Worm (Caenorhabditis elegans) whole organism, young adult: ENCODE data around the gene F47B8.18.
A peak's percentile ranks its signal among the peaks of the same experiment; 100 is the strongest.

Source experiments
- C17E4.6 ChIP-seq: fragments of 200-800 bp; sonication (Bioruptor generic); IDR thresholded peaks from 2 replicates; pipeline ENCODE4 v1.3.6; 2022; ENCODE audit warnings: missing genetic modification reagents, missing genetic modification characterization, missing compliant biosample characterization
- F10E7.11 ChIP-seq: sonication (generic microtip); optimal IDR thresholded peaks from 2 replicates; lab custom pipeline; 2017; ENCODE audit warnings: mild to moderate bottlenecking, missing genetic modification characterization, moderate library complexity, missing compliant biosample characterization
- F37B4.10 ChIP-seq: fragments of 200-800 bp; sonication (Bioruptor generic); IDR thresholded peaks from 2 replicates; pipeline ENCODE4 v1.3.6; 2022; ENCODE audit warnings: missing genetic modification characterization, missing compliant biosample characterization
- F39B2.1 ChIP-seq: fragments of 200-800 bp; sonication (Bioruptor generic); IDR thresholded peaks from 2 replicates; pipeline ENCODE4 v1.3.6; 2022; ENCODE audit warnings: missing genetic modification reagents, missing genetic modification characterization, missing compliant biosample characterization
- F49E8.2 ChIP-seq: sonication (generic microtip); optimal IDR thresholded peaks from 3 replicates; lab custom pipeline; 2017; ENCODE audit warnings: missing genetic modification characterization, mild to moderate bottlenecking, missing compliant biosample characterization, antibody characterized with exemption, moderate library complexity; ENCODE audit not compliant: insufficient read depth
- F55B11.4 ChIP-seq: sonication (generic microtip); optimal IDR thresholded peaks from 2 replicates; lab custom pipeline; 2016; ENCODE audit warnings: missing compliant biosample characterization, missing genetic modification characterization, borderline replicate concordance; ENCODE audit not compliant: insufficient read depth
- K11D2.4 ChIP-seq: fragments of 200-800 bp; sonication (Bioruptor generic); IDR thresholded peaks from 2 replicates; pipeline ENCODE4 v1.3.6; 2022; ENCODE audit warnings: missing genetic modification reagents, missing genetic modification characterization, missing compliant biosample characterization
- T07F8.4 ChIP-seq: sonication (generic microtip); optimal IDR thresholded peaks from 2 replicates; lab custom pipeline; 2016; ENCODE audit warnings: mild to moderate bottlenecking, missing genetic modification characterization, moderate library complexity, missing compliant biosample characterization
- Y53F4B.3 ChIP-seq: fragments of 200-800 bp; sonication (Bioruptor generic); IDR thresholded peaks from 2 replicates; pipeline ENCODE4 v1.3.6; 2022; ENCODE audit warnings: missing genetic modification reagents, missing genetic modification characterization, missing compliant biosample characterization
- Y53G8AR.9 ChIP-seq: fragments of 200-800 bp; sonication (Bioruptor generic); conservative IDR thresholded peaks from 2 replicates; pipeline ENCODE4 v1.3.6; 2022; ENCODE audit warnings: missing genetic modification reagents, missing genetic modification characterization, missing compliant biosample characterization
- Y95B8A.8 ChIP-seq: fragments of 200-800 bp; sonication (Bioruptor generic); IDR thresholded peaks from 2 replicates; pipeline ENCODE4 v1.3.6; 2022; ENCODE audit warnings: missing genetic modification reagents, missing genetic modification characterization, missing compliant biosample characterization
- akir-1 ChIP-seq: fragments of 200-800 bp; sonication (Bioruptor generic); optimal IDR thresholded peaks from 2 replicates; lab custom pipeline; 2018; ENCODE audit warnings: mild to moderate bottlenecking, missing genetic modification characterization, moderate library complexity, missing compliant biosample characterization
- atf-7 ChIP-seq: sonication (generic microtip); optimal IDR thresholded peaks from 2 replicates; lab custom pipeline; 2017; ENCODE audit warnings: mild to moderate bottlenecking, missing genetic modification characterization, missing compliant biosample characterization
- attf-5 ChIP-seq: fragments of 200-800 bp; sonication (Bioruptor generic); optimal IDR thresholded peaks from 2 replicates; lab custom pipeline; 2018; ENCODE audit warnings: mild to moderate bottlenecking, missing genetic modification characterization, missing compliant biosample characterization
- bed-1 ChIP-seq: fragments of 200-800 bp; sonication (Bioruptor generic); IDR thresholded peaks from 2 replicates; pipeline ENCODE4 v1.3.6; 2022; ENCODE audit warnings: missing genetic modification reagents, missing genetic modification characterization, missing compliant biosample characterization
- ceh-58 ChIP-seq: fragments of 200-800 bp; sonication (Bioruptor generic); IDR thresholded peaks from 2 replicates; pipeline ENCODE4 v1.3.6; 2022; ENCODE audit warnings: missing genetic modification characterization, missing compliant biosample characterization
- ceh-91 ChIP-seq: fragments of 200-800 bp; sonication (Bioruptor generic); IDR thresholded peaks from 2 replicates; pipeline ENCODE4 v1.3.6; 2022; ENCODE audit warnings: missing genetic modification reagents, missing genetic modification characterization, missing compliant biosample characterization
- egl-18 ChIP-seq: fragments of 200-800 bp; sonication (Bioruptor generic); IDR thresholded peaks from 2 replicates; pipeline ENCODE4 v1.3.6; 2022; ENCODE audit warnings: missing genetic modification reagents, missing genetic modification characterization, missing compliant biosample characterization
- ekl-4 ChIP-seq: fragments of 200-800 bp; sonication (Bioruptor generic); IDR thresholded peaks from 2 replicates; pipeline ENCODE4 v1.3.6; 2022; ENCODE audit warnings: missing genetic modification reagents, missing genetic modification characterization, missing compliant biosample characterization
- him-1 ChIP-seq: sonication (generic microtip); optimal IDR thresholded peaks from 2 replicates; lab custom pipeline; 2016; ENCODE audit warnings: missing genotype, missing genetic modification reagents, missing genetic modification characterization, missing compliant biosample characterization
- hlh-12 ChIP-seq: sonication (generic microtip); optimal IDR thresholded peaks from 2 replicates; lab custom pipeline; 2016; ENCODE audit warnings: missing genetic modification characterization, missing compliant biosample characterization
- let-526 ChIP-seq: fragments of 200-800 bp; sonication (Bioruptor generic); IDR thresholded peaks from 2 replicates; pipeline ENCODE4 v1.3.6; 2022; ENCODE audit warnings: missing genetic modification reagents, missing genetic modification characterization, missing compliant biosample characterization
- let-607 ChIP-seq, 2 experiments: fragments of 200-800 bp in 1 of 2; sonication (Bioruptor generic) in 1 of 2; sonication (generic microtip) in 1 of 2; optimal IDR thresholded peaks; 2 replicates each; lab custom pipeline; 2016 to 2018; ENCODE audit warnings: mild to moderate bottlenecking in 2 of 2, missing compliant biosample characterization in 2 of 2, missing genetic modification characterization in 2 of 2, moderate library complexity in 2 of 2, missing genotype in 1 of 2
- lin-35 ChIP-seq, 3 experiments: fragments of 150-350 bp in 2 of 3; sonication (generic microtip) in 1 of 3; optimal IDR thresholded peaks; 2 replicates each; lab custom pipeline; 2014 to 2018; ENCODE audit warnings: missing biosample characterization in 3 of 3, missing genetic modification characterization in 3 of 3, missing genetic modification reagents in 3 of 3
- lir-1 ChIP-seq: fragments of 200-800 bp; sonication (Bioruptor generic); conservative IDR thresholded peaks from 2 replicates; pipeline ENCODE4 v1.3.6; 2022; ENCODE audit warnings: missing genetic modification reagents, missing genetic modification characterization, missing compliant biosample characterization
- lsy-27 ChIP-seq: sonication (generic microtip); optimal IDR thresholded peaks from 2 replicates; lab custom pipeline; 2017; ENCODE audit warnings: missing genetic modification characterization, mild to moderate bottlenecking, missing compliant biosample characterization, antibody characterized with exemption, missing genotype, borderline replicate concordance; ENCODE audit not compliant: insufficient read depth
- madf-10 ChIP-seq: sonication (generic microtip); optimal IDR thresholded peaks from 2 replicates; lab custom pipeline; 2016; ENCODE audit warnings: mild to moderate bottlenecking, missing genetic modification characterization, missing compliant biosample characterization
- mcd-1 ChIP-seq: fragments of 200-800 bp; sonication (Bioruptor generic); IDR thresholded peaks from 2 replicates; pipeline ENCODE4 v1.3.6; 2022; ENCODE audit warnings: missing genetic modification reagents, missing genetic modification characterization, missing compliant biosample characterization
- mes-4 ChIP-seq: sonication (generic microtip); optimal IDR thresholded peaks from 2 replicates; lab custom pipeline; 2016; ENCODE audit warnings: missing genotype, missing genetic modification characterization, missing compliant biosample characterization
- mxl-1 ChIP-seq: sonication (generic microtip); optimal IDR thresholded peaks from 2 replicates; lab custom pipeline; 2016; ENCODE audit warnings: missing genetic modification characterization, missing compliant biosample characterization
- nfya-1 ChIP-seq: sonication (generic microtip); optimal IDR thresholded peaks from 2 replicates; lab custom pipeline; 2017; ENCODE audit warnings: antibody characterized with exemption, missing compliant biosample characterization, missing genetic modification characterization, borderline replicate concordance; ENCODE audit not compliant: insufficient read depth
- nfya-2 ChIP-seq: fragments of 200-800 bp; sonication (Bioruptor generic); IDR thresholded peaks from 2 replicates; pipeline ENCODE4 v1.3.6; 2022; ENCODE audit warnings: missing genetic modification reagents, missing genetic modification characterization, missing compliant biosample characterization
- nfyb-1 ChIP-seq: fragments of 200-800 bp; sonication (Bioruptor generic); IDR thresholded peaks from 2 replicates; pipeline ENCODE4 v1.3.6; 2022; ENCODE audit warnings: missing genetic modification reagents, missing genetic modification characterization, missing compliant biosample characterization
- pbrm-1 ChIP-seq: fragments of 200-800 bp; sonication (Bioruptor generic); IDR thresholded peaks from 2 replicates; pipeline ENCODE4 v1.3.6; 2022; ENCODE audit warnings: missing genetic modification reagents, missing genetic modification characterization, missing compliant biosample characterization
- rcor-1 ChIP-seq: fragments of 200-800 bp; sonication (Bioruptor generic); IDR thresholded peaks from 2 replicates; pipeline ENCODE4 v1.3.6; 2022; ENCODE audit warnings: missing genetic modification reagents, missing genetic modification characterization, missing compliant biosample characterization
- rpc-1 ChIP-seq, 2 experiments: fragments of 150-350 bp in 1 of 2; sonication (generic microtip) in 1 of 2; optimal IDR thresholded peaks; 2 replicates each; lab custom pipeline; 2014 to 2018; ENCODE audit warnings: missing biosample characterization in 1 of 2, missing genetic modification characterization in 1 of 2, missing genetic modification reagents in 1 of 2, missing genotype in 1 of 2
- sea-2 ChIP-seq: fragments of 200-800 bp; sonication (Bioruptor generic); IDR thresholded peaks from 2 replicates; pipeline ENCODE4 v1.3.6; 2022; ENCODE audit warnings: missing genetic modification characterization, missing compliant biosample characterization
- snpc-4 ChIP-seq, 5 experiments: fragments of 150-350 bp in 1 of 5; sonication (generic microtip) in 4 of 5; optimal IDR thresholded peaks; 2 replicates each; lab custom pipeline; 2014 to 2018; ENCODE audit warnings: missing genetic modification characterization in 5 of 5, missing biosample characterization in 3 of 5, antibody characterized with exemption in 2 of 5, mild to moderate bottlenecking in 2 of 5, missing compliant biosample characterization in 2 of 5, missing genotype in 2 of 5, moderate library complexity in 2 of 5, missing genetic modification reagents in 1 of 5
- somi-1 ChIP-seq: fragments of 200-800 bp; sonication (Bioruptor generic); optimal IDR thresholded peaks from 2 replicates; lab custom pipeline; 2018; ENCODE audit warnings: mild to moderate bottlenecking, missing genetic modification characterization, missing compliant biosample characterization
- sptf-2 ChIP-seq: fragments of 200-800 bp; sonication (Bioruptor generic); optimal IDR thresholded peaks from 2 replicates; lab custom pipeline; 2018; ENCODE audit warnings: mild to moderate bottlenecking, missing genetic modification characterization, missing compliant biosample characterization
- tbp1 ChIP-seq: fragments of 200-800 bp; sonication (Bioruptor generic); optimal IDR thresholded peaks from 2 replicates; lab custom pipeline; 2018; ENCODE audit warnings: mild to moderate bottlenecking, missing genetic modification characterization, missing compliant biosample characterization
- unc-62 ChIP-seq: fragments of 150-350 bp; optimal IDR thresholded peaks from 2 replicates; lab custom pipeline; 2014; ENCODE audit warnings: missing biosample characterization, missing genetic modification reagents, missing genetic modification characterization
- zfh-2 ChIP-seq: fragments of 200-800 bp; sonication (Bioruptor generic); conservative IDR thresholded peaks from 2 replicates; pipeline ENCODE4 v1.3.6; 2022; ENCODE audit warnings: missing genetic modification reagents, missing genetic modification characterization, missing compliant biosample characterization
- ztf-18 ChIP-seq: sonication (generic microtip); optimal IDR thresholded peaks from 2 replicates; lab custom pipeline; 2016; ENCODE audit warnings: missing genotype, mild to moderate bottlenecking, missing genetic modification characterization, missing compliant biosample characterization
- ztf-28 ChIP-seq: fragments of 200-800 bp; sonication (Bioruptor generic); IDR thresholded peaks from 2 replicates; pipeline ENCODE4 v1.3.6; 2022; ENCODE audit warnings: missing genetic modification reagents, missing genetic modification characterization, missing compliant biosample characterization
- ztf-3 ChIP-seq: fragments of 200-800 bp; sonication (Bioruptor generic); optimal IDR thresholded peaks from 2 replicates; lab custom pipeline; 2018; ENCODE audit warnings: mild to moderate bottlenecking, missing genetic modification characterization, missing compliant biosample characterization

F47B8.18 gene

DNA sequence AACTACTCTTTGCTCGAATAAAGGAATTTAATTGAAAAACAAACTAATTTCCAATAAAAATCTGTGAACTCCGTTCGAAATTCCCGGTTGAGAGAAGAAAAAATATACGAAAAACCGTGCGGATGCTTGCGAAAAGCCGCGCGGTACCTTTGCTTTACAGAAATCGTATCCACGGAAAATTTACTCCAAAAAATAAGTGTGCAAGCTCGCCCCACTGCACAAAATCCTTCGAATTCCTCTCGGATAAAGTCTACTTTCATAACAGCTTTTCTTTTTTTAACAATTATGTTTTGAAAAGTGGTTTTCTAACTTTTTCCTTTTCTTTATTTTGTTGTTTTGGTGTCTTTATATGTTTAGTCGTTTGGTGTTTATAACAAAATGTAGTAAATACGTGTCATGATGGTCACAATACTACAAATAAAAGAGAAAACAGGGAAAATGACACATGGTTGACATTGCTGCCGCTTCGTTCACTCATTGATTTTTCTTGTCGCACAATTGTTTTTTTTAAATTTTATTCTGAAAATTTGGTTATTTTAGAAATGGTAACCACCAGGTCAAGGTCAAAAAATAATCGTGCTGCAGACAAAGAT is 22.1 kb upstream of the F47B8.18 start, which contains the start of gene cept-2 (continued):
- no peak for TF ChIP-seq ztf-3 (GFP tag; lab: Kevin White, UChicago)
- no peak for TF ChIP-seq mxl-1 (tag; lab: Kevin White, UChicago)
- TF ChIP-seq rcor-1 = peak; percentile 69
- no peak for TF ChIP-seq nfya-1 (tag; lab: Kevin White, UChicago)
- TF ChIP-seq ceh-91 (GFP tag; lab: Robert Waterston, UW) = 0 out of 2 replicates have a peak, but pooled peaks have one; percentile 30
- no peak for TF ChIP-seq unc-62 (GFP tag; lab: Kevin White, UChicago)
- TF ChIP-seq Y53G8AR.9 (GFP tag; lab: Robert Waterston, UW) = no peak
- TF ChIP-seq egl-18 (GFP tag; lab: Robert Waterston, UW) = 0 out of 2 replicates have a peak, but pooled peaks have one; percentile 61
- no peak for TF ChIP-seq sea-2 (GFP tag; lab: Robert Waterston, UW)
- no peak for TF ChIP-seq sptf-2
- no peak for TF ChIP-seq lsy-27 (tag; lab: Kevin White, UChicago)
- peak; percentile 98 for TF ChIP-seq mcd-1 (GFP tag; lab: Robert Waterston, UW)
- no peak for TF ChIP-seq madf-10
- no peak for TF ChIP-seq ceh-58 (GFP tag; lab: Robert Waterston, UW)
- no peak for TF ChIP-seq zfh-2 (GFP tag; lab: Robert Waterston, UW)
- peak; percentile 65 for TF ChIP-seq tbp1 (GFP tag; lab: Kevin White, UChicago)
- no peak for TF ChIP-seq mes-4
- TF ChIP-seq ztf-18 (tag; lab: Kevin White, UChicago) = peak; percentile 80
- TF ChIP-seq let-526 (GFP tag; lab: Robert Waterston, UW) = 0 out of 2 replicates have a peak, but pooled peaks have one; percentile 20
- TF ChIP-seq T07F8.4 (tag; lab: Kevin White, UChicago) = no peak
- peak; percentile 87 for TF ChIP-seq attf-5
- TF ChIP-seq hlh-12 (tag; lab: Kevin White, UChicago) = no peak
- TF ChIP-seq akir-1 = peak; percentile 24
- TF ChIP-seq bed-1 (GFP tag; lab: Robert Waterston, UW) = no peak
- no peak for TF ChIP-seq atf-7 (tag; lab: Kevin White, UChicago)
- no peak for TF ChIP-seq F39B2.1 (GFP tag; lab: Robert Waterston, UW)
- TF ChIP-seq snpc-4 (GFP tag; optimal IDR thresholded peaks at IDR 0.05; lab: Kevin White, UChicago) = no peak
- TF ChIP-seq snpc-4 (tag; optimal IDR thresholded peaks at IDR 0.05; lab: Kevin White, UChicago) = peak in 2 of 4 experiments; percentile 57 to 70
- no peak for TF ChIP-seq C17E4.6 (GFP tag; lab: Robert Waterston, UW)
- peak; percentile 68 for TF ChIP-seq lir-1 (GFP tag; lab: Robert Waterston, UW)
- TF ChIP-seq nfya-2 (GFP tag; lab: Robert Waterston, UW) = no peak
- TF ChIP-seq Y53F4B.3 (GFP tag; lab: Robert Waterston, UW) = no peak
- TF ChIP-seq somi-1 (GFP tag; lab: Kevin White, UChicago) = peak; percentile 57
- TF ChIP-seq F10E7.11 (tag; lab: Kevin White, UChicago) = no peak
- peak; percentile 81 for TF ChIP-seq ekl-4 (GFP tag; lab: Robert Waterston, UW)
- no peak for TF ChIP-seq F55B11.4 (tag; lab: Kevin White, UChicago)
- TF ChIP-seq F37B4.10 (GFP tag; lab: Robert Waterston, UW) = no peak
- peak; percentile 36 for TF ChIP-seq him-1 (tag; lab: Kevin White, UChicago)
- TF ChIP-seq F49E8.2 (tag; lab: Kevin White, UChicago) = peak; percentile 57
- 0 out of 2 replicates have a peak, but pooled peaks have one; percentile 11 for TF ChIP-seq ztf-28 (GFP tag; lab: Robert Waterston, UW)
- peak; percentile 76 to 81 for TF ChIP-seq let-607 (tag; optimal IDR thresholded peaks at IDR 0.05; lab: Kevin White, UChicago)
- TF ChIP-seq lin-35 (GFP tag; optimal IDR thresholded peaks at IDR 0.05; lab: Kevin White, UChicago) = peak in 2 of 3 experiments; percentile 58 to 92
- 0 out of 2 replicates have a peak, but pooled peaks have one; percentile 31 for TF ChIP-seq Y95B8A.8
- peak; percentile 75; the same call in 1 of the 2 replicates for TF ChIP-seq K11D2.4 (GFP tag; lab: Robert Waterston, UW)
- peak; percentile 39 for TF ChIP-seq rpc-1 (optimal IDR thresholded peaks at IDR 0.05; lab: Kevin White, UChicago)
- peak; percentile 2 for TF ChIP-seq rpc-1 (tag; optimal IDR thresholded peaks at IDR 0.05; lab: Kevin White, UChicago)
- TF ChIP-seq nfyb-1 (GFP tag; lab: Robert Waterston, UW) = peak; percentile 67
- peak; percentile 78 for TF ChIP-seq pbrm-1 (GFP tag; lab: Robert Waterston, UW)
